Fruit fly (Drosophila melanogaster) whole organism, pupa: ENCODE measurements around the gene Trm1.

Source experiments
- CG12605 ChIP-seq: fragments of 200-800 bp; sonication (Bioruptor generic); IDR thresholded peaks from 2 replicates; pipeline ENCODE4 v1.3.6; 2022; ENCODE audit warnings: missing biosample characterization, missing genetic modification characterization
- CG15710 ChIP-seq: fragments of 200-800 bp; sonication (Bioruptor generic); optimal IDR thresholded peaks from 2 replicates; lab custom pipeline; 2018; ENCODE audit warnings: missing biosample characterization, mild to moderate bottlenecking, missing genetic modification characterization, moderate library complexity
- CG17806 ChIP-seq: fragments of 200-800 bp; sonication (Bioruptor generic); optimal IDR thresholded peaks from 2 replicates; lab custom pipeline; 2018; ENCODE audit warnings: missing biosample characterization, mild to moderate bottlenecking, missing genetic modification characterization, moderate library complexity
- CG4496 ChIP-seq: fragments of 200-800 bp; sonication (Bioruptor generic); IDR thresholded peaks from 3 replicates; pipeline ENCODE4 v1.3.6; 2022; ENCODE audit warnings: missing biosample characterization, missing genetic modification characterization
- CG8301 ChIP-seq: fragments of 200-800 bp; sonication (Bioruptor generic); optimal IDR thresholded peaks from 2 replicates; lab custom pipeline; 2018; ENCODE audit warnings: missing biosample characterization, mild to moderate bottlenecking, missing genetic modification characterization
- CG9948 ChIP-seq: fragments of 200-800 bp; sonication (Bioruptor generic); optimal IDR thresholded peaks from 2 replicates; lab custom pipeline; 2018; ENCODE audit warnings: missing biosample characterization, mild to moderate bottlenecking, missing genetic modification characterization, moderate library complexity
- EcR ChIP-seq: fragments of 200-800 bp; sonication (Bioruptor generic); optimal IDR thresholded peaks from 3 replicates; lab custom pipeline; 2019; ENCODE audit warnings: missing biosample characterization, missing genetic modification characterization, mild to moderate bottlenecking, moderate library complexity, missing genetic modification reagents
- fd96Ca ChIP-seq: fragments of 200-800 bp; sonication (Bioruptor generic); IDR thresholded peaks from 3 replicates; pipeline ENCODE4 v1.3.6; 2022; ENCODE audit warnings: missing biosample characterization, missing genetic modification characterization
- rn ChIP-seq: fragments of 200-800 bp; sonication (Bioruptor generic); IDR thresholded peaks from 2 replicates; pipeline ENCODE4 v1.3.6; 2022; ENCODE audit warnings: missing biosample characterization, missing genetic modification characterization

DNA sequence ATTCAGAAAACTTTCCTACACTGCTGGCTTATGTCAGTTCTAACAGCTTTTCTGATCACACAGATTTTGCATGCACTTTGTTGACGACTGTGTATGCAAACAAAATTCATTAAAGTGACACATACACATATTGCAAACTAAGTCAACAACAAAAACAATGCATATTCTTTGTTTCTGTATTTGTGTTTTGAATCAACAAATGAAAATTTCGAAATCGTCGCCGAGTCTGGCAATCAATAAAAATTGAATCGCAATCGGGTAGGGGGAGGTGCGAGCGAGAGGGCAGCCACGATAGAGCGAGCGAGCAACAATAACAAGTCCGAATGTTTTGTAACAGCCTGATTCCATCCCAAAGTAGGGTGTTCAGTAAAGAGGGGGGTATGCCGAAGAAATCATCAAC lies 35.2 kb downstream of the Trm1 start:
- TF ChIP-seq rn (GFP tag; lab: Robert Waterston, UW) (no peak), CG9948 (tag; lab: Kevin White, UChicago) (no peak), CG15710 (no peak), CG4496 (GFP tag; lab: Robert Waterston, UW) (no peak), CG8301 (tag; lab: Kevin White, UChicago) (no peak), fd96Ca (GFP tag; lab: Robert Waterston, UW) (no peak), CG12605 (GFP tag; lab: Robert Waterston, UW) (no peak), CG17806 (no peak), EcR (GFP tag; lab: Kevin White, UChicago) (no peak)
